Worm (Caenorhabditis elegans): ENCODE data around the gene C33G8.2.

Gene C33G8.2

ce11 chrV:7009461-7009860, at the start of gene C33G8.2:
TSS of gene C33G8.2 (plus strand) at chrV:7009761.
- no peak for TF ChIP-seq unc-62 (GFP tag; optimal IDR thresholded peaks at IDR 0.05)

- no peak for TF ChIP-seq unc-62 (GFP tag; optimal IDR thresholded peaks at IDR 0.05)
Measured at ce11 chrV:6969950-6970532, 39.5 kb upstream of the C33G8.2 start, which contains the start of gene ptr-15. TSS of gene ptr-15 (minus strand) at chrV:6970000.

- TF ChIP-seq unc-62 (GFP tag; optimal IDR thresholded peaks at IDR 0.05), result no peak
Measured at ce11 chrV:6971567-6971966, 38.0 kb upstream of the C33G8.2 start, which contains the start of gene srx-59. TSS of gene srx-59 (plus strand) at chrV:6971867.

ce11 chrV:6976047-6976446, 33.5 kb upstream of the C33G8.2 start, which contains the start of gene srx-16:
TSS of gene srx-16 (plus strand) at chrV:6976347.
- no peak for TF ChIP-seq unc-62 (GFP tag; optimal IDR thresholded peaks at IDR 0.05)

ce11 chrV:6979019-6979418, 30.5 kb upstream of the C33G8.2 start, which contains the start of gene sre-12:
TSS of gene sre-12 (minus strand) at chrV:6979119.
- no peak for TF ChIP-seq unc-62 (GFP tag; optimal IDR thresholded peaks at IDR 0.05)

- TF ChIP-seq unc-62 (GFP tag; optimal IDR thresholded peaks at IDR 0.05), result no peak
Measured at ce11 chrV:6982813-6983212, 26.7 kb upstream of the C33G8.2 start, which contains the start of gene nhr-161. TSS of gene nhr-161 (minus strand) at chrV:6982913.

- no peak for TF ChIP-seq unc-62 (GFP tag; optimal IDR thresholded peaks at IDR 0.05)
Measured at ce11 chrV:6985943-6986342, 23.6 kb upstream of the C33G8.2 start, which contains the start of gene nhr-163. TSS of gene nhr-163 (minus strand) at chrV:6986043.

ce11 chrV:6987673-6988072, 21.9 kb upstream of the C33G8.2 start, which contains the start of gene nhr-139:
TSS of gene nhr-139 (minus strand) at chrV:6987773.
- TF ChIP-seq unc-62 (GFP tag; optimal IDR thresholded peaks at IDR 0.05), result no peak

- TF ChIP-seq unc-62 (GFP tag; optimal IDR thresholded peaks at IDR 0.05), result no peak
Measured at ce11 chrV:6989626-6990138, 19.9 kb upstream of the C33G8.2 start, which contains the start of gene nhr-140. TSS of gene nhr-140 (minus strand) at chrV:6989676.

- no peak for TF ChIP-seq unc-62 (GFP tag; optimal IDR thresholded peaks at IDR 0.05)
Measured at ce11 chrV:6991771-6992170, 17.8 kb upstream of the C33G8.2 start, which contains the start of gene nhr-162. TSS of gene nhr-162 (minus strand) at chrV:6991871.

ce11 chrV:6993999-6994398, 15.6 kb upstream of the C33G8.2 start:
- TF ChIP-seq unc-62 (GFP tag; optimal IDR thresholded peaks at IDR 0.05), result no peak

- TF ChIP-seq unc-62 (GFP tag; optimal IDR thresholded peaks at IDR 0.05), result no peak
Measured at ce11 chrV:6997041-6997552, 12.5 kb upstream of the C33G8.2 start, which contains the start of gene nhr-107. TSS of gene nhr-107 (minus strand) at chrV:6997091.

ce11 chrV:6998303-6998884, 11.2 kb upstream of the C33G8.2 start, which contains the start of gene nhr-42:
TSS of gene nhr-42 (plus strand) at chrV:6998819.
- no peak for TF ChIP-seq unc-62 (GFP tag; optimal IDR thresholded peaks at IDR 0.05)

ce11 chrV:7000734-7001133, 8.8 kb upstream of the C33G8.2 start:
- TF ChIP-seq unc-62 (GFP tag; optimal IDR thresholded peaks at IDR 0.05), result no peak

ce11 chrV:7003850-7004249, 5.7 kb upstream of the C33G8.2 start, which contains the start of gene srab-4:
TSS of gene srab-4 (plus strand) at chrV:7004150.
- TF ChIP-seq unc-62 (GFP tag; optimal IDR thresholded peaks at IDR 0.05), result no peak

ce11 chrV:7005964-7006363, 3.6 kb upstream of the C33G8.2 start, which contains the start of gene spig-10:
TSS of gene spig-10 (plus strand) at chrV:7006264.
- no peak for TF ChIP-seq unc-62 (GFP tag; optimal IDR thresholded peaks at IDR 0.05)

All from whole organism, dauer.